Worm (Caenorhabditis elegans) whole organism, L1 larva: ENCODE data around the gene gap-2.

Experiments used
- fkh-10 ChIP-seq: sonication (generic microtip); optimal IDR thresholded peaks from 2 replicates; lab custom pipeline; 2017; ENCODE audit warnings: missing biosample characterization, missing genetic modification reagents, missing genetic modification characterization
- lin-13 ChIP-seq: fragments of 150-350 bp; optimal IDR thresholded peaks from 2 replicates; lab custom pipeline; 2014; ENCODE audit warnings: missing biosample characterization, missing genetic modification reagents, missing genetic modification characterization
- lin-15B ChIP-seq: fragments of 150-350 bp; sonication (generic microtip); optimal IDR thresholded peaks from 3 replicates; lab custom pipeline; 2014; ENCODE audit warnings: missing biosample characterization, missing genetic modification characterization
- mdl-1 ChIP-seq, 2 experiments: fragments of 150-350 bp; optimal IDR thresholded peaks; 2 replicates each; lab custom pipeline; 2014 to 2017; ENCODE audit warnings: missing biosample characterization in 2 of 2, missing genetic modification characterization in 2 of 2, inconsistent platforms in 1 of 2
- nhr-11 ChIP-seq: fragments of 150-350 bp; optimal IDR thresholded peaks from 2 replicates; lab custom pipeline; 2014; ENCODE audit warnings: missing biosample characterization, missing genetic modification characterization
- skn-1 ChIP-seq: fragments of 150-350 bp; optimal IDR thresholded peaks from 2 replicates; lab custom pipeline; 2014; ENCODE audit warnings: missing biosample characterization, missing genetic modification characterization
- unc-62 ChIP-seq: fragments of 150-350 bp; optimal IDR thresholded peaks from 2 replicates; lab custom pipeline; 2014; ENCODE audit warnings: missing biosample characterization, missing genetic modification reagents, missing genetic modification characterization
- unc-86 ChIP-seq: sonication (generic microtip); optimal IDR thresholded peaks from 2 replicates; lab custom pipeline; 2016; ENCODE audit warnings: missing genetic modification characterization, missing compliant biosample characterization
- ztf-4 ChIP-seq: fragments of 150-350 bp; optimal IDR thresholded peaks from 2 replicates; lab custom pipeline; 2014; ENCODE audit warnings: missing biosample characterization, missing genetic modification characterization

ce11 chrX:9472170-9472569 is at the start of gene gap-2:
- no peak for TF ChIP-seq nhr-11 (tag; lab: Kevin White, UChicago)
- TF ChIP-seq ztf-4: no peak
- TF ChIP-seq unc-62 (GFP tag; lab: Kevin White, UChicago): no peak
- no peak for TF ChIP-seq unc-86 (tag; lab: Kevin White, UChicago)
- no peak for TF ChIP-seq lin-13 (GFP tag; lab: Kevin White, UChicago)
- TF ChIP-seq lin-15B (tag; lab: Kevin White, UChicago): no peak
- no peak for TF ChIP-seq mdl-1 (tag; optimal IDR thresholded peaks at IDR 0.05; lab: Kevin White, UChicago)
- TF ChIP-seq fkh-10 (GFP tag; lab: Kevin White, UChicago): no peak
- TF ChIP-seq skn-1: no peak
